Worm (Caenorhabditis elegans): ENCODE data around the gene sri-29.

DNA sequence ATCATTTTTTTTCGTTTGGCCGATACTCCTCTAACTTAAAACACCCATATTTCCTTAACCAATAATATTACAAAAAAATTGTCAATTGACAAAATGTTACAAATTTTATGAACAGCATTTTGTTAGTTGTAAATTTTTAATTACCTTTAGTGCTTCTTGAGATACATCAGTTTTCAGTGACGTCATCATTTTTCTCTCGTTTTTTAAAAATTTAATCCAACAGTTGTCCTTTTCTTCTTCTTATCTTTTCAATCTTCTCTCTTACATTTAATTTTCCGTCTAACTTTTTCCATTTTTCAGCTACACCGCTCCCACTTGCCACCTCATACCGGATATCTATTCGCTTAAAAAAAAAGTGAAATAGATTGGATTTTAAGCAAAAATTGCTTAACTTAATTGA lies 47.4 kb upstream of the sri-29 start, which contains the start of gene lido-8:
- TF ChIP-seq nhr-11 (tag; optimal IDR thresholded peaks at IDR 0.05) (no peak), sea-2 (GFP tag; optimal IDR thresholded peaks at IDR 0.05) (no peak), lsy-12 (tag; optimal IDR thresholded peaks at IDR 0.05) (no peak), unc-39 (tag; optimal IDR thresholded peaks at IDR 0.05) (no peak), elt-2 (tag; optimal IDR thresholded peaks at IDR 0.05) (no peak), jun-1 (tag; optimal IDR thresholded peaks at IDR 0.05) (no peak), snpc-4 (tag; optimal IDR thresholded peaks at IDR 0.05) (no peak), ztf-11 (tag; optimal IDR thresholded peaks at IDR 0.05) (no peak), lin-39 (tag; optimal IDR thresholded peaks at IDR 0.05) (no peak), lin-15B (tag; optimal IDR thresholded peaks at IDR 0.05) (no peak), pha-4 (tag; optimal IDR thresholded peaks at IDR 0.05) (no peak), aly-2 (tag; optimal IDR thresholded peaks at IDR 0.05) (no peak)

Measured in whole organism, L3 larva.